Fruit fly (Drosophila melanogaster): ENCODE data around the gene ND-20L.

The ND-20L gene

dm6 chr3R:29552830-29553583 is 37.5 kb downstream of the ND-20L start (continued):
- TF ChIP-seq CG15269 (tag; optimal IDR thresholded peaks at IDR 0.05) (no peak), CG32532 (GFP tag; IDR thresholded peaks at IDR 0.05) (peak; percentile 17; the same call in 1 of the 2 replicates), CG17328 (GFP tag; IDR thresholded peaks at IDR 0.05) (no peak), Sox102F (GFP tag; optimal IDR thresholded peaks at IDR 0.05) (no peak), dan (GFP tag; IDR thresholded peaks at IDR 0.05) (no peak), Hmr (GFP tag; optimal IDR thresholded peaks at IDR 0.05) (no peak), CG18619 (GFP tag; optimal IDR thresholded peaks at IDR 0.05) (no peak), CG3065 (GFP tag; optimal IDR thresholded peaks at IDR 0.05) (no peak), CG10366 (GFP tag; IDR thresholded peaks at IDR 0.05) (no peak), grn (GFP tag; optimal IDR thresholded peaks at IDR 0.05) (no peak), CG30431 (GFP tag; optimal IDR thresholded peaks at IDR 0.05) (no peak), Nf-YC (tag; optimal IDR thresholded peaks at IDR 0.05) (peak; percentile 81), salm (tag; optimal IDR thresholded peaks at IDR 0.05) (no peak), klu (GFP tag; IDR thresholded peaks at IDR 0.05) (no peak), bab2 (GFP tag; optimal IDR thresholded peaks at IDR 0.05) (no peak), insv (GFP tag; optimal IDR thresholded peaks at IDR 0.05) (no peak), Doc2 (GFP tag; IDR thresholded peaks at IDR 0.05) (no peak), Hey (tag; optimal IDR thresholded peaks at IDR 0.05) (peak; percentile 64), CG1024 (GFP tag; IDR thresholded peaks at IDR 0.05) (no peak), phol (tag; optimal IDR thresholded peaks at IDR 0.05) (no peak), inv (GFP tag; IDR thresholded peaks at IDR 0.05; ENCODE audit: partially characterized antibody) (no peak), CG1233 (GFP tag; optimal IDR thresholded peaks at IDR 0.05) (no peak), hb (GFP tag; IDR thresholded peaks at IDR 0.05; ENCODE audit: partially characterized antibody) (no peak), CG10147 (GFP tag; optimal IDR thresholded peaks at IDR 0.05) (no peak), ewg (GFP tag; optimal IDR thresholded peaks at IDR 0.05) (no peak), sr (GFP tag; IDR thresholded peaks at IDR 0.05) (no peak), Mes4 (GFP tag; optimal IDR thresholded peaks at IDR 0.05) (no peak), D19A (tag; optimal IDR thresholded peaks at IDR 0.05) (no peak), Optix (GFP tag; IDR thresholded peaks at IDR 0.05) (no peak), her (GFP tag; optimal IDR thresholded peaks at IDR 0.05) (no peak), Lim3 (GFP tag; IDR thresholded peaks at IDR 0.05) (no peak), Jarid2 (GFP tag; optimal IDR thresholded peaks at IDR 0.05) (no peak)

DNA sequence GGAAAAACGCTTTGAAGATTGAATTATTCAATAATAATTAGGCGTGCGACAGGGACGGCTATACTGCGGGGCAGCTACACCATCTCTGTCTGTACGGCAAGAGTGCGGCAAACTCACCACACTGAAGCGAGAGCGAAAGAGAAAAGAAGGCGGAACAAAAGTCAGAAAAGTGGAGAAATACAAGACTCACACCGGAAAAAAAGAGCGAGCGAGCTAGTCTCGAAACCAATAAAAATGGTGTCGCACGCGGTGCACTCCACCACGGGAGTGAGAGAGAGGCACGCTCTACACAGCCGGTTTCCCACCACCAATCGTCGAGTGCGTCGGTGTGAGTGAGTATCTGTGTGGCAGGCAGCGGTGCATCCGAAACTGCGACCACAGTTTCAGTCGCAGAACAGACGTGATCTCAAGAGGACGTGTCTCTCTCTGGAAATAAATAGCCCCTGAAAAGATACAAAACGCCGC is 40.5 kb downstream of the ND-20L start, which contains the start of gene Dr:
Dr (plus strand) TSS at position 384 of the 465 bp plus-strand sequence.
- TF ChIP-seq CG18619 (GFP tag; optimal IDR thresholded peaks at IDR 0.05) (no peak), ato (GFP tag; IDR thresholded peaks at IDR 0.05; ENCODE audit: partially characterized antibody) (0 out of 2 replicates have a peak, but pooled peaks have one; percentile 32), Drgx (GFP tag; IDR thresholded peaks at IDR 0.05) (peak; percentile 25; the same call in 1 of the 2 replicates), pros (GFP tag; optimal IDR thresholded peaks at IDR 0.05) (peak; percentile 59), phol (tag; optimal IDR thresholded peaks at IDR 0.05) (peak; percentile 72), onecut (GFP tag; IDR thresholded peaks at IDR 0.05) (no peak; the same call in none of the 2 replicates), bbx (GFP tag; IDR thresholded peaks at IDR 0.05; ENCODE audit: partially characterized antibody) (peak; percentile 39; the same call in 1 of the 2 replicates), CkIIα-i1 (GFP tag; IDR thresholded peaks at IDR 0.05) (no peak), bab2 (GFP tag; optimal IDR thresholded peaks at IDR 0.05) (no peak), NC2α (GFP tag; optimal IDR thresholded peaks at IDR 0.05) (peak; percentile 4), fu2 (GFP tag; optimal IDR thresholded peaks at IDR 0.05) (no peak), gcm (GFP tag; optimal IDR thresholded peaks at IDR 0.05) (peak; percentile 21), klu (GFP tag; IDR thresholded peaks at IDR 0.05) (no peak), CG32767 (GFP tag; IDR thresholded peaks at IDR 0.05) (peak; percentile 44; the same call in 1 of the 2 replicates), CG11696 (GFP tag; IDR thresholded peaks at IDR 0.05) (no peak), Nf-YC (tag; optimal IDR thresholded peaks at IDR 0.05) (peak; percentile 99), da (GFP tag; optimal IDR thresholded peaks at IDR 0.05) (peak; percentile 2), gfzf (GFP tag; optimal IDR thresholded peaks at IDR 0.05) (no peak), Scr (GFP tag; IDR thresholded peaks at IDR 0.05; ENCODE audit: partially characterized antibody) (peak; percentile 44; the same call in 1 of the 2 replicates), Tbp (GFP tag; optimal IDR thresholded peaks at IDR 0.05) (peak; percentile 43), chm (GFP tag; IDR thresholded peaks at IDR 0.05) (0 out of 2 replicates have a peak, but pooled peaks have one; percentile 37), wek (GFP tag; optimal IDR thresholded peaks at IDR 0.05) (no peak)
